Worm (Caenorhabditis elegans): ENCODE measurements around the gene str-73.

ce11 chrV:16443626-16444025 lies 13.6 kb downstream of the str-73 start, which contains the start of gene srh-141:
- TF ChIP-seq lin-32 (GFP tag; optimal IDR thresholded peaks at IDR 0.05): no peak
- TF ChIP-seq sptf-1 (tag; optimal IDR thresholded peaks at IDR 0.05): no peak
- no peak for TF ChIP-seq pha-4 (tag; optimal IDR thresholded peaks at IDR 0.05)
